Fruit fly (Drosophila melanogaster) whole organism, embryonic: ENCODE results near the gene CG43255.

Experiments
- Aef1 ChIP-seq: fragments of 200-800 bp; sonication (Bioruptor generic); IDR thresholded peaks from 3 replicates; pipeline ENCODE4 v1.3.6; 2022; ENCODE audit warnings: missing biosample characterization, missing genetic modification characterization
- Atf6 ChIP-seq: fragments of 200-800 bp; sonication (Bioruptor generic); IDR thresholded peaks from 2 replicates; pipeline ENCODE4 v1.3.6; 2022; ENCODE audit warnings: missing biosample characterization, missing genetic modification characterization
- CG10462 ChIP-seq: fragments of 200-800 bp; sonication (Bioruptor generic); optimal IDR thresholded peaks from 2 replicates; lab custom pipeline; 2016; ENCODE audit warnings: missing biosample characterization, missing genetic modification characterization
- CG10979 ChIP-seq: fragments of 200-800 bp; sonication (Bioruptor generic); optimal IDR thresholded peaks from 2 replicates; lab custom pipeline; 2018; ENCODE audit warnings: missing biosample characterization, mild to moderate bottlenecking, missing genetic modification characterization, moderate library complexity
- CG11247 ChIP-seq: fragments of 200-800 bp; sonication (Bioruptor generic); IDR thresholded peaks from 2 replicates; pipeline ENCODE4 v1.3.6; 2022; ENCODE audit warnings: missing biosample characterization, missing genetic modification characterization
- CG11456 ChIP-seq: fragments of 200-800 bp; sonication (Bioruptor generic); IDR thresholded peaks from 3 replicates; pipeline ENCODE4 v1.3.6; 2022; ENCODE audit warnings: missing biosample characterization, missing genetic modification characterization
- CG12769 ChIP-seq: fragments of 200-800 bp; sonication (Bioruptor generic); optimal IDR thresholded peaks from 2 replicates; lab custom pipeline; 2019; ENCODE audit warnings: missing biosample characterization, mild to moderate bottlenecking, missing genetic modification characterization, moderate library complexity
- CG13287 ChIP-seq: fragments of 200-800 bp; sonication (Bioruptor generic); IDR thresholded peaks from 2 replicates; pipeline ENCODE4 v1.3.6; 2022; ENCODE audit warnings: missing biosample characterization, missing genetic modification characterization; ENCODE audit not compliant: partially characterized antibody
- CG14014 ChIP-seq: fragments of 200-800 bp; sonication (Bioruptor generic); IDR thresholded peaks from 2 replicates; pipeline ENCODE4 v1.3.6; 2022; ENCODE audit warnings: missing biosample characterization, missing genetic modification characterization
- CG14050 ChIP-seq: fragments of 200-800 bp; sonication (Bioruptor generic); IDR thresholded peaks from 3 replicates; pipeline ENCODE4 v1.3.6; 2022; ENCODE audit warnings: missing biosample characterization, missing genetic modification characterization
- CG1529 ChIP-seq: fragments of 200-800 bp; sonication (Bioruptor generic); optimal IDR thresholded peaks from 3 replicates; lab custom pipeline; 2018; ENCODE audit warnings: missing biosample characterization, missing genetic modification characterization
- CG15479 ChIP-seq: fragments of 200-800 bp; sonication (Bioruptor generic); optimal IDR thresholded peaks from 3 replicates; lab custom pipeline; 2019; ENCODE audit warnings: missing biosample characterization, mild to moderate bottlenecking, missing genetic modification characterization, moderate library complexity
- CG17361 ChIP-seq: fragments of 200-800 bp; sonication (Bioruptor generic); IDR thresholded peaks from 3 replicates; pipeline ENCODE4 v1.3.6; 2022; ENCODE audit warnings: missing biosample characterization, missing genetic modification characterization
- CG17568 ChIP-seq: fragments of 200-800 bp; sonication (Bioruptor generic); optimal IDR thresholded peaks from 2 replicates; lab custom pipeline; 2018; ENCODE audit warnings: missing biosample characterization, mild to moderate bottlenecking, missing genetic modification characterization, moderate library complexity
- CG18599 ChIP-seq: fragments of 200-800 bp; sonication (Bioruptor generic); optimal IDR thresholded peaks from 3 replicates; lab custom pipeline; 2017; ENCODE audit warnings: missing biosample characterization, missing genetic modification characterization, mild to moderate bottlenecking, moderate library complexity, missing genetic modification reagents
- CG2120 ChIP-seq: fragments of 200-800 bp; sonication (Bioruptor generic); optimal IDR thresholded peaks from 3 replicates; lab custom pipeline; 2016; ENCODE audit warnings: missing biosample characterization, missing genetic modification characterization
- CG2129 ChIP-seq: fragments of 200-800 bp; sonication (Bioruptor generic); IDR thresholded peaks from 2 replicates; pipeline ENCODE4 v1.3.6; 2022; ENCODE audit warnings: missing biosample characterization, missing genetic modification characterization; ENCODE audit not compliant: partially characterized antibody
- CG2875 ChIP-seq: fragments of 200-800 bp; sonication (Bioruptor generic); optimal IDR thresholded peaks from 2 replicates; lab custom pipeline; 2017; ENCODE audit warnings: missing biosample characterization, mild to moderate bottlenecking, missing genetic modification characterization, missing genetic modification reagents
- CG30431 ChIP-seq: fragments of 200-800 bp; sonication (Bioruptor generic); optimal IDR thresholded peaks from 2 replicates; lab custom pipeline; 2017; ENCODE audit warnings: missing biosample characterization, missing genetic modification characterization
- CG31224 ChIP-seq: fragments of 200-800 bp; sonication (Bioruptor generic); IDR thresholded peaks from 2 replicates; pipeline ENCODE4 v1.3.6; 2022; ENCODE audit warnings: missing biosample characterization, missing genetic modification characterization
- CG7839 ChIP-seq: fragments of 200-800 bp; sonication (Bioruptor generic); optimal IDR thresholded peaks from 3 replicates; lab custom pipeline; 2018; ENCODE audit warnings: missing biosample characterization, mild to moderate bottlenecking, missing genetic modification characterization, moderate library complexity
- CG9215 ChIP-seq: fragments of 200-800 bp; sonication (Bioruptor generic); IDR thresholded peaks from 2 replicates; pipeline ENCODE4 v1.3.6; 2022; ENCODE audit warnings: missing biosample characterization, missing genetic modification characterization
- D ChIP-seq, 2 experiments: fragments of 200-800 bp in 1 of 2; fragments of >200 bp in 1 of 2; sonication (Bioruptor generic) in 1 of 2; optimal IDR thresholded peaks; 2 replicates in 1 of 2; 3 replicates in 1 of 2; lab custom pipeline; 2017; ENCODE audit warnings: mild to moderate bottlenecking in 1 of 2, missing biosample characterization in 1 of 2, missing genetic modification characterization in 1 of 2, missing genetic modification reagents in 1 of 2
- Gug ChIP-seq: fragments of 200-800 bp; sonication (Bioruptor generic); IDR thresholded peaks from 4 replicates; pipeline ENCODE4 v1.3.6; 2022; ENCODE audit warnings: missing biosample characterization, missing genetic modification characterization
- HmgZ ChIP-seq: fragments of 200-800 bp; sonication (Bioruptor generic); optimal IDR thresholded peaks from 2 replicates; lab custom pipeline; 2018; ENCODE audit warnings: missing biosample characterization, mild to moderate bottlenecking, missing genetic modification characterization
- MBD-R2 ChIP-seq: fragments of 200-800 bp; sonication (Bioruptor generic); IDR thresholded peaks from 2 replicates; pipeline ENCODE4 v1.3.6; 2022; ENCODE audit warnings: missing biosample characterization, missing genetic modification characterization
- Mad ChIP-seq: fragments of 200-800 bp; sonication (Bioruptor generic); optimal IDR thresholded peaks from 2 replicates; lab custom pipeline; 2016; ENCODE audit warnings: missing biosample characterization, missing genetic modification characterization
- Meics ChIP-seq: fragments of 200-800 bp; sonication (Bioruptor generic); optimal IDR thresholded peaks from 2 replicates; lab custom pipeline; 2017; ENCODE audit warnings: missing biosample characterization, mild to moderate bottlenecking, missing genetic modification characterization
- Nf-YB ChIP-seq: fragments of 200-800 bp; sonication (Bioruptor generic); optimal IDR thresholded peaks from 3 replicates; lab custom pipeline; 2019; ENCODE audit warnings: missing biosample characterization, mild to moderate bottlenecking, missing genetic modification characterization, moderate library complexity
- Oli ChIP-seq: fragments of 200-800 bp; sonication (Bioruptor generic); optimal IDR thresholded peaks from 2 replicates; lab custom pipeline; 2018; ENCODE audit warnings: missing biosample characterization, mild to moderate bottlenecking, missing genetic modification characterization, moderate library complexity
- Pdp1 ChIP-seq, 2 experiments: fragments of 200-800 bp; sonication (Bioruptor generic); optimal IDR thresholded peaks; 3 replicates each; lab custom pipeline; 2016; ENCODE audit warnings: missing biosample characterization in 2 of 2, missing genetic modification characterization in 2 of 2, mild to moderate bottlenecking in 1 of 2, moderate library complexity in 1 of 2
- Poxn ChIP-seq: fragments of 200-800 bp; sonication (Bioruptor generic); IDR thresholded peaks from 2 replicates; pipeline ENCODE4 v1.3.6; 2022; ENCODE audit warnings: missing biosample characterization, missing genetic modification characterization
- Ptx1 ChIP-seq: fragments of 200-800 bp; sonication (Bioruptor generic); IDR thresholded peaks from 2 replicates; pipeline ENCODE4 v1.3.6; 2022; ENCODE audit warnings: missing biosample characterization, missing genetic modification characterization
- Sox102F ChIP-seq: fragments of 200-800 bp; sonication (Bioruptor generic); optimal IDR thresholded peaks from 2 replicates; lab custom pipeline; 2018; ENCODE audit warnings: missing biosample characterization, mild to moderate bottlenecking, missing genetic modification characterization, moderate library complexity
- ash1 ChIP-seq: fragments of 200-800 bp; sonication (Bioruptor generic); optimal IDR thresholded peaks from 2 replicates; lab custom pipeline; 2018; ENCODE audit warnings: missing biosample characterization, mild to moderate bottlenecking, missing genetic modification characterization
- cas ChIP-seq: fragments of 200-800 bp; sonication (Bioruptor generic); IDR thresholded peaks from 2 replicates; pipeline ENCODE4 v1.3.6; 2022; ENCODE audit warnings: missing biosample characterization, missing genetic modification characterization
- crc ChIP-seq: fragments of 200-800 bp; sonication (Bioruptor generic); optimal IDR thresholded peaks from 2 replicates; lab custom pipeline; 2016; ENCODE audit warnings: missing biosample characterization, missing genetic modification characterization
- crp ChIP-seq, 2 experiments: fragments of 200-800 bp; sonication (Bioruptor generic); optimal IDR thresholded peaks; 2 replicates in 1 of 2; 3 replicates in 1 of 2; lab custom pipeline; 2017; ENCODE audit warnings: missing biosample characterization in 2 of 2, missing genetic modification characterization in 2 of 2, mild to moderate bottlenecking in 1 of 2, moderate library complexity in 1 of 2
- gt ChIP-seq: fragments of 200-800 bp; sonication (Bioruptor generic); IDR thresholded peaks from 2 replicates; pipeline ENCODE4 v1.3.6; 2022; ENCODE audit warnings: missing biosample characterization, missing genetic modification characterization
- ham ChIP-seq: fragments of 200-800 bp; sonication (Bioruptor generic); IDR thresholded peaks from 2 replicates; pipeline ENCODE4 v1.3.6; 2022; ENCODE audit warnings: missing biosample characterization, missing genetic modification characterization
- lab ChIP-seq: fragments of 200-800 bp; sonication (Bioruptor generic); optimal IDR thresholded peaks from 3 replicates; lab custom pipeline; 2017; ENCODE audit warnings: missing biosample characterization, missing genetic modification characterization, mild to moderate bottlenecking, moderate library complexity, missing genetic modification reagents
- pan ChIP-seq, 4 experiments: fragments of >200 bp in 3 of 4; fragments of 200-800 bp in 1 of 4; sonication (Bioruptor generic) in 1 of 4; optimal IDR thresholded peaks in 3 of 4; IDR thresholded peaks in 1 of 4; 2 replicates each; pipeline versions ENCODE4 v1.3.6 to Lab custom; 2017 to 2022; ENCODE audit warnings: missing biosample characterization in 2 of 4, missing genetic modification characterization in 2 of 4, mixed read lengths in 1 of 4
- pho ChIP-seq: fragments of 200-800 bp; sonication (Bioruptor generic); optimal IDR thresholded peaks from 2 replicates; lab custom pipeline; 2016; ENCODE audit warnings: missing biosample characterization, missing genetic modification characterization
- prd ChIP-seq, 3 experiments: fragments of >200 bp in 2 of 3; fragments of 200-800 bp in 1 of 3; sonication (Bioruptor generic) in 1 of 3; optimal IDR thresholded peaks in 2 of 3; IDR thresholded peaks in 1 of 3; 2 replicates in 2 of 3; 3 replicates in 1 of 3; pipeline versions ENCODE4 v1.3.6 to Lab custom; 2017 to 2022; ENCODE audit warnings: missing biosample characterization in 1 of 3, missing genetic modification characterization in 1 of 3
- pum ChIP-seq: fragments of 200-800 bp; sonication (Bioruptor generic); optimal IDR thresholded peaks from 2 replicates; lab custom pipeline; 2016; ENCODE audit warnings: missing biosample characterization, missing genetic modification characterization
- salm ChIP-seq: fragments of 200-800 bp; sonication (Bioruptor generic); optimal IDR thresholded peaks from 2 replicates; lab custom pipeline; 2018; ENCODE audit warnings: missing biosample characterization, mild to moderate bottlenecking, missing genetic modification characterization
- sisA ChIP-seq: fragments of 200-800 bp; sonication (Bioruptor generic); IDR thresholded peaks from 2 replicates; pipeline ENCODE4 v1.3.6; 2022; ENCODE audit warnings: missing biosample characterization, missing genetic modification characterization
- tio ChIP-seq: fragments of 200-800 bp; sonication (Bioruptor generic); optimal IDR thresholded peaks from 2 replicates; lab custom pipeline; 2017; ENCODE audit warnings: missing biosample characterization, missing genetic modification characterization, inconsistent platforms

CG43255 gene

dm6 chrX:8973136-8973535, 49.4 kb downstream of the CG43255 start (continued):
- TF ChIP-seq salm (tag; lab: Kevin White, UChicago) (no peak), ash1 (GFP tag; lab: Kevin White, UChicago) (no peak), Nf-YB (GFP tag; lab: Kevin White, UChicago) (no peak), MBD-R2 (GFP tag; lab: Robert Waterston, UW) (0 out of 2 replicates have a peak, but pooled peaks have one; percentile 13), D (optimal IDR thresholded peaks at IDR 0.05; lab: Kevin White, UChicago) (no peak), D (GFP tag; optimal IDR thresholded peaks at IDR 0.05; lab: Kevin White, UChicago) (no peak), HmgZ (tag; lab: Kevin White, UChicago) (peak; percentile 25), gt (GFP tag; lab: Robert Waterston, UW) (0 out of 2 replicates have a peak, but pooled peaks have one; percentile 17), Oli (tag; lab: Kevin White, UChicago) (no peak), Meics (GFP tag; lab: Kevin White, UChicago) (peak; percentile 17), CG9215 (peak; percentile 49; the same call in 1 of the 2 replicates), CG13287 (no peak), sisA (GFP tag; lab: Robert Waterston, UW) (peak; percentile 50), Mad (GFP tag; lab: Kevin White, UChicago) (no peak), cas (GFP tag; lab: Robert Waterston, UW) (no peak), CG17361 (no peak), crp (GFP tag; optimal IDR thresholded peaks at IDR 0.05; lab: Kevin White, UChicago) (no peak), CG30431 (no peak), CG14050 (GFP tag; lab: Robert Waterston, UW) (peak; percentile 26; the same call in 1 of the 3 replicates), lab (GFP tag; lab: Kevin White, UChicago) (peak; percentile 36), CG15479 (GFP tag; lab: Kevin White, UChicago) (no peak), prd (optimal IDR thresholded peaks at IDR 0.05; lab: Kevin White, UChicago) (no peak), prd (GFP tag; IDR thresholded peaks at IDR 0.05; lab: Robert Waterston, UW) (peak; percentile 41; the same call in 1 of the 3 replicates), Sox102F (GFP tag; lab: Kevin White, UChicago) (peak; percentile 22), pan (optimal IDR thresholded peaks at IDR 0.05; lab: Kevin White, UChicago) (no peak), pan (GFP tag; optimal IDR thresholded peaks at IDR 0.05 in 1 of 2, IDR thresholded peaks at IDR 0.05 in 1 of 2) (peak in 1 of 2 experiments; percentile 49), CG11247 (GFP tag; lab: Robert Waterston, UW) (no peak), CG31224 (GFP tag; lab: Robert Waterston, UW) (0 out of 2 replicates have a peak, but pooled peaks have one; percentile 13), Atf6 (GFP tag; lab: Robert Waterston, UW) (peak; percentile 49; the same call in 1 of the 2 replicates), CG18599 (GFP tag; lab: Kevin White, UChicago) (peak; percentile 46), CG17568 (GFP tag; lab: Kevin White, UChicago) (no peak), Ptx1 (peak; percentile 66; the same call in 1 of the 2 replicates), CG10979 (no peak), pho (GFP tag; lab: Kevin White, UChicago) (no peak), Aef1 (GFP tag; lab: Robert Waterston, UW) (peak; percentile 11; the same call in 1 of the 3 replicates), ham (GFP tag; lab: Robert Waterston, UW) (no peak), CG10462 (GFP tag; lab: Kevin White, UChicago) (no peak), tio (GFP tag; lab: Kevin White, UChicago) (no peak), crc (GFP tag; lab: Kevin White, UChicago) (no peak), CG11456 (GFP tag; lab: Robert Waterston, UW) (0 out of 3 replicates have a peak, but pooled peaks have one; percentile 37), Pdp1 (GFP tag; optimal IDR thresholded peaks at IDR 0.05; lab: Kevin White, UChicago) (peak in 1 of 2 experiments; percentile 2), CG1529 (GFP tag; lab: Kevin White, UChicago) (no peak), pum (GFP tag; lab: Kevin White, UChicago) (no peak), CG2875 (GFP tag; lab: Kevin White, UChicago) (no peak), Gug (GFP tag; lab: Robert Waterston, UW) (peak; percentile 32; the same call in 1 of the 4 replicates), CG12769 (peak; percentile 46), CG14014 (0 out of 2 replicates have a peak, but pooled peaks have one; percentile 28), CG2120 (peak; percentile 55), CG7839 (tag; lab: Kevin White, UChicago) (peak; percentile 46), CG2129 (GFP tag; lab: Robert Waterston, UW) (no peak), Poxn (peak; percentile 25; the same call in 1 of the 2 replicates)
